Fruit fly (Drosophila melanogaster) whole organism, embryonic: ENCODE results near the gene CG15814.

Source experiments
- Bdp1 ChIP-seq: fragments of 200-800 bp; sonication (Bioruptor generic); optimal IDR thresholded peaks from 3 replicates; lab custom pipeline; 2016; ENCODE audit warnings: missing biosample characterization, missing genetic modification characterization
- CG12104 ChIP-seq: fragments of 200-800 bp; sonication (Bioruptor generic); optimal IDR thresholded peaks from 3 replicates; lab custom pipeline; 2016; ENCODE audit warnings: missing biosample characterization, missing genetic modification characterization
- CG12744 ChIP-seq: fragments of 200-800 bp; sonication (Bioruptor generic); optimal IDR thresholded peaks from 2 replicates; lab custom pipeline; 2016; ENCODE audit warnings: missing biosample characterization, missing genetic modification characterization
- CG12769 ChIP-seq: fragments of 200-800 bp; sonication (Bioruptor generic); optimal IDR thresholded peaks from 2 replicates; lab custom pipeline; 2019; ENCODE audit warnings: missing biosample characterization, mild to moderate bottlenecking, missing genetic modification characterization, moderate library complexity
- CG15269 ChIP-seq: fragments of 200-800 bp; sonication (Bioruptor generic); optimal IDR thresholded peaks from 2 replicates; lab custom pipeline; 2018; ENCODE audit warnings: missing biosample characterization, mild to moderate bottlenecking, missing genetic modification characterization, moderate library complexity
- CG15479 ChIP-seq: fragments of 200-800 bp; sonication (Bioruptor generic); optimal IDR thresholded peaks from 3 replicates; lab custom pipeline; 2019; ENCODE audit warnings: missing biosample characterization, mild to moderate bottlenecking, missing genetic modification characterization, moderate library complexity
- CG18262 ChIP-seq: fragments of 200-800 bp; optimal IDR thresholded peaks from 3 replicates; lab custom pipeline; 2019; ENCODE audit warnings: missing biosample characterization, mild to moderate bottlenecking, missing genetic modification characterization, moderate library complexity
- CG1832 ChIP-seq: fragments of 200-800 bp; sonication (Bioruptor generic); optimal IDR thresholded peaks from 2 replicates; lab custom pipeline; 2017; ENCODE audit warnings: missing biosample characterization, mild to moderate bottlenecking, missing genetic modification characterization, inconsistent platforms
- CG2120 ChIP-seq: fragments of 200-800 bp; sonication (Bioruptor generic); optimal IDR thresholded peaks from 3 replicates; lab custom pipeline; 2016; ENCODE audit warnings: missing biosample characterization, missing genetic modification characterization
- CG32772 ChIP-seq: fragments of 200-800 bp; sonication (Bioruptor generic); IDR thresholded peaks from 2 replicates; pipeline ENCODE4 v1.3.6; 2022; ENCODE audit warnings: missing biosample characterization, missing genetic modification characterization
- CG33213 ChIP-seq: fragments of 200-800 bp; sonication (Bioruptor generic); optimal IDR thresholded peaks from 3 replicates; lab custom pipeline; 2016; ENCODE audit warnings: missing biosample characterization, missing genetic modification characterization
- CG6175 ChIP-seq: fragments of 200-800 bp; sonication (Bioruptor generic); IDR thresholded peaks from 3 replicates; pipeline ENCODE4 v1.3.6; 2022; ENCODE audit warnings: missing biosample characterization, missing genetic modification characterization
- CG6854 ChIP-seq: fragments of 200-800 bp; sonication (Bioruptor generic); optimal IDR thresholded peaks from 3 replicates; lab custom pipeline; 2017; ENCODE audit warnings: missing biosample characterization, mild to moderate bottlenecking, missing genetic modification characterization
- CG8924 ChIP-seq: fragments of 200-800 bp; optimal IDR thresholded peaks from 3 replicates; lab custom pipeline; 2019; ENCODE audit warnings: missing biosample characterization, mild to moderate bottlenecking, missing genetic modification characterization, moderate library complexity
- Deaf1 ChIP-seq: fragments of 200-800 bp; optimal IDR thresholded peaks from 3 replicates; lab custom pipeline; 2019; ENCODE audit warnings: missing biosample characterization, mild to moderate bottlenecking, missing genetic modification characterization, moderate library complexity
- Dfd ChIP-seq, 2 experiments: fragments of >200 bp; optimal IDR thresholded peaks; 2 replicates each; lab custom pipeline; 2017; ENCODE audit warnings: missing biosample characterization in 2 of 2, missing genetic modification characterization in 2 of 2
- Dref ChIP-seq: fragments of 200-800 bp; sonication (Bioruptor generic); IDR thresholded peaks from 2 replicates; pipeline ENCODE4 v1.3.6; 2022; ENCODE audit warnings: missing biosample characterization, missing genetic modification characterization
- ERR ChIP-seq: fragments of 200-800 bp; sonication (Bioruptor generic); optimal IDR thresholded peaks from 2 replicates; lab custom pipeline; 2016; ENCODE audit warnings: missing biosample characterization, missing genetic modification characterization
- Fer1 ChIP-seq: fragments of 200-800 bp; sonication (Bioruptor generic); optimal IDR thresholded peaks from 2 replicates; lab custom pipeline; 2017; ENCODE audit warnings: missing biosample characterization, mild to moderate bottlenecking, missing genetic modification characterization
- Fer3 ChIP-seq: fragments of 200-800 bp; sonication (Bioruptor generic); optimal IDR thresholded peaks from 2 replicates; lab custom pipeline; 2018; ENCODE audit warnings: missing biosample characterization, mild to moderate bottlenecking, missing genetic modification characterization, moderate library complexity
- HLH4C ChIP-seq: fragments of 200-800 bp; sonication (Bioruptor generic); IDR thresholded peaks from 3 replicates; pipeline ENCODE4 v1.3.6; 2022; ENCODE audit warnings: missing biosample characterization, missing genetic modification characterization; ENCODE audit not compliant: partially characterized antibody
- MBD-R2 ChIP-seq: fragments of 200-800 bp; sonication (Bioruptor generic); IDR thresholded peaks from 2 replicates; pipeline ENCODE4 v1.3.6; 2022; ENCODE audit warnings: missing biosample characterization, missing genetic modification characterization
- MESR4 ChIP-seq: fragments of 200-800 bp; sonication (Bioruptor generic); optimal IDR thresholded peaks from 2 replicates; lab custom pipeline; 2018; ENCODE audit warnings: missing biosample characterization, mild to moderate bottlenecking, missing genetic modification characterization, moderate library complexity
- Med ChIP-seq: fragments of 200-800 bp; sonication (Bioruptor generic); peaks from one replicate; lab custom pipeline; 2016; ENCODE audit warnings: missing biosample characterization, missing genetic modification characterization, mild to moderate bottlenecking, inconsistent platforms, moderate library complexity
- Nf-YC ChIP-seq: fragments of 200-800 bp; optimal IDR thresholded peaks from 3 replicates; lab custom pipeline; 2019; ENCODE audit warnings: missing biosample characterization, mild to moderate bottlenecking, missing genetic modification characterization, moderate library complexity
- Opbp ChIP-seq: fragments of 200-800 bp; sonication (Bioruptor generic); IDR thresholded peaks from 3 replicates; pipeline ENCODE4 v1.3.6; 2022; ENCODE audit warnings: missing biosample characterization, missing genetic modification characterization; ENCODE audit not compliant: partially characterized antibody
- Rx ChIP-seq: fragments of 200-800 bp; sonication (Bioruptor generic); IDR thresholded peaks from 2 replicates; pipeline ENCODE4 v1.3.6; 2022; ENCODE audit warnings: missing biosample characterization, missing genetic modification characterization
- Side ChIP-seq: fragments of 200-800 bp; sonication (Bioruptor generic); optimal IDR thresholded peaks from 2 replicates; lab custom pipeline; 2016; ENCODE audit warnings: missing biosample characterization, missing genetic modification characterization
- Sox102F ChIP-seq: fragments of 200-800 bp; sonication (Bioruptor generic); optimal IDR thresholded peaks from 2 replicates; lab custom pipeline; 2018; ENCODE audit warnings: missing biosample characterization, mild to moderate bottlenecking, missing genetic modification characterization, moderate library complexity
- Trl ChIP-seq, 3 experiments: fragments of >200 bp in 2 of 3; fragments of 200-800 bp in 1 of 3; sonication (Bioruptor generic) in 1 of 3; optimal IDR thresholded peaks; 2 replicates in 1 of 3; 3 replicates in 2 of 3; lab custom pipeline; 2016 to 2017; ENCODE audit warnings: missing biosample characterization in 1 of 3, missing genetic modification characterization in 1 of 3
- bigmax ChIP-seq: fragments of 200-800 bp; sonication (Bioruptor generic); optimal IDR thresholded peaks from 2 replicates; lab custom pipeline; 2018; ENCODE audit warnings: missing biosample characterization, mild to moderate bottlenecking, missing genetic modification characterization
- bsh ChIP-seq, 2 experiments: fragments of 200-800 bp; sonication (Bioruptor generic); optimal IDR thresholded peaks; 2 replicates each; lab custom pipeline; 2017 to 2018; ENCODE audit warnings: mild to moderate bottlenecking in 2 of 2, missing biosample characterization in 2 of 2, missing genetic modification characterization in 2 of 2, moderate library complexity in 1 of 2
- btn ChIP-seq: fragments of 200-800 bp; sonication (Bioruptor generic); optimal IDR thresholded peaks from 2 replicates; lab custom pipeline; 2016; ENCODE audit warnings: missing biosample characterization, missing genetic modification characterization
- corto ChIP-seq: fragments of 200-800 bp; sonication (Bioruptor generic); optimal IDR thresholded peaks from 2 replicates; lab custom pipeline; 2016; ENCODE audit warnings: missing biosample characterization, mild to moderate bottlenecking, missing genetic modification characterization, moderate library complexity
- crol ChIP-seq: fragments of 200-800 bp; sonication (Bioruptor generic); IDR thresholded peaks from 2 replicates; pipeline ENCODE4 v1.3.6; 2022; ENCODE audit warnings: missing biosample characterization, missing genetic modification characterization
- dan ChIP-seq: fragments of 200-800 bp; sonication (Bioruptor generic); IDR thresholded peaks from 2 replicates; pipeline ENCODE4 v1.3.6; 2022; ENCODE audit warnings: missing biosample characterization, missing genetic modification characterization
- eyg ChIP-seq: fragments of 200-800 bp; sonication (Bioruptor generic); optimal IDR thresholded peaks from 3 replicates; lab custom pipeline; 2016; ENCODE audit warnings: missing biosample characterization, missing genetic modification characterization
- insv ChIP-seq, 2 experiments: fragments of 200-800 bp; sonication (Bioruptor generic); optimal IDR thresholded peaks; 3 replicates each; lab custom pipeline; 2016 to 2018; ENCODE audit warnings: missing biosample characterization in 2 of 2, missing genetic modification characterization in 2 of 2
- lab ChIP-seq: fragments of 200-800 bp; sonication (Bioruptor generic); optimal IDR thresholded peaks from 3 replicates; lab custom pipeline; 2017; ENCODE audit warnings: missing biosample characterization, missing genetic modification characterization, mild to moderate bottlenecking, moderate library complexity, missing genetic modification reagents
- oc ChIP-seq: fragments of 200-800 bp; sonication (Bioruptor generic); optimal IDR thresholded peaks from 2 replicates; lab custom pipeline; 2018; ENCODE audit warnings: missing biosample characterization, mild to moderate bottlenecking, missing genetic modification characterization, moderate library complexity
- onecut ChIP-seq: fragments of 200-800 bp; sonication (Bioruptor generic); IDR thresholded peaks from 2 replicates; pipeline ENCODE4 v1.3.6; 2022; ENCODE audit warnings: missing biosample characterization, missing genetic modification characterization
- pfk ChIP-seq: fragments of 200-800 bp; sonication (Bioruptor generic); optimal IDR thresholded peaks from 2 replicates; lab custom pipeline; 2018; ENCODE audit warnings: missing biosample characterization, mild to moderate bottlenecking, missing genetic modification characterization, moderate library complexity
- pita ChIP-seq: fragments of 200-800 bp; sonication (Bioruptor generic); optimal IDR thresholded peaks from 2 replicates; lab custom pipeline; 2017; ENCODE audit warnings: missing biosample characterization, mild to moderate bottlenecking, missing genetic modification characterization
- row ChIP-seq: fragments of 200-800 bp; sonication (Bioruptor generic); IDR thresholded peaks from 3 replicates; pipeline ENCODE4 v1.3.6; 2022; ENCODE audit warnings: missing biosample characterization, missing genetic modification characterization
- sd ChIP-seq: fragments of 200-800 bp; sonication (Bioruptor generic); optimal IDR thresholded peaks from 3 replicates; lab custom pipeline; 2018; ENCODE audit warnings: missing biosample characterization, mild to moderate bottlenecking, missing genetic modification characterization, moderate library complexity
- sqz ChIP-seq: fragments of 200-800 bp; sonication (Bioruptor generic); optimal IDR thresholded peaks from 3 replicates; lab custom pipeline; 2018; ENCODE audit warnings: missing biosample characterization, mild to moderate bottlenecking, missing genetic modification characterization
- tap ChIP-seq: fragments of 200-800 bp; optimal IDR thresholded peaks from 3 replicates; lab custom pipeline; 2019; ENCODE audit warnings: missing biosample characterization, mild to moderate bottlenecking, missing genetic modification characterization, moderate library complexity
- twi ChIP-seq: fragments of 200-800 bp; optimal IDR thresholded peaks from 2 replicates; lab custom pipeline; 2019; ENCODE audit warnings: missing biosample characterization, mild to moderate bottlenecking, missing genetic modification characterization, moderate library complexity
- zfh1 ChIP-seq: fragments of 200-800 bp; sonication (Bioruptor generic); IDR thresholded peaks from 3 replicates; pipeline ENCODE4 v1.3.6; 2022; ENCODE audit warnings: missing biosample characterization, missing genetic modification characterization

The CG15814 gene

dm6 chrX:17886449-17887207, 36.5 kb upstream of the CG15814 start (continued):
- TF ChIP-seq insv (GFP tag; optimal IDR thresholded peaks at IDR 0.05; lab: Kevin White, UChicago) (peak in 1 of 2 experiments; percentile 90), CG33213 (no peak), bsh (GFP tag; optimal IDR thresholded peaks at IDR 0.05; lab: Kevin White, UChicago) (peak in 1 of 2 experiments; percentile 81), twi (peak; percentile 70), Fer1 (peak; percentile 13), CG6175 (peak; percentile 86), crol (GFP tag; lab: Robert Waterston, UW) (peak; percentile 23; the same call in 1 of the 2 replicates), Fer3 (tag; lab: Kevin White, UChicago) (no peak), Med (GFP tag; lab: Kevin White, UChicago) (peak; percentile 78), CG12769 (tag; lab: Kevin White, UChicago) (peak; percentile 35), CG12104 (GFP tag; lab: Kevin White, UChicago) (no peak), sqz (peak; percentile 99), lab (GFP tag; lab: Kevin White, UChicago) (no peak), Sox102F (GFP tag; lab: Kevin White, UChicago) (no peak), Nf-YC (peak; percentile 15), CG15269 (tag; lab: Kevin White, UChicago) (no peak), CG2120 (GFP tag; lab: Kevin White, UChicago) (no peak), MBD-R2 (GFP tag; lab: Robert Waterston, UW) (peak; percentile 22; the same call in 1 of the 2 replicates), Side (GFP tag; lab: Kevin White, UChicago) (no peak), oc (peak; percentile 5), eyg (GFP tag; lab: Kevin White, UChicago) (no peak), btn (GFP tag; lab: Kevin White, UChicago) (no peak), row (GFP tag; lab: Robert Waterston, UW) (no peak), Trl (optimal IDR thresholded peaks at IDR 0.05; lab: Kevin White, UChicago) (peak; percentile 52 to 87), Trl (GFP tag; optimal IDR thresholded peaks at IDR 0.05; lab: Kevin White, UChicago) (peak; percentile 18), CG1832 (peak; percentile 48), onecut (no peak), Dfd (GFP tag; optimal IDR thresholded peaks at IDR 0.05; lab: Kevin White, UChicago) (no peak), pfk (GFP tag; lab: Kevin White, UChicago) (no peak), CG32772 (0 out of 2 replicates have a peak, but pooled peaks have one; percentile 36), Rx (no peak), zfh1 (no peak), HLH4C (GFP tag; lab: Robert Waterston, UW) (no peak), Dref (GFP tag; lab: Robert Waterston, UW) (no peak), CG12744 (no peak), bigmax (peak; percentile 79), Bdp1 (GFP tag; lab: Kevin White, UChicago) (no peak), CG8924 (peak; percentile 71), pita (GFP tag; lab: Kevin White, UChicago) (no peak), ERR (GFP tag; lab: Kevin White, UChicago) (no peak), dan (GFP tag; lab: Robert Waterston, UW) (no peak), CG18262 (tag; lab: Kevin White, UChicago) (no peak), tap (tag; lab: Kevin White, UChicago) (no peak), CG6854 (GFP tag; lab: Kevin White, UChicago) (peak; percentile 5), sd (tag; lab: Kevin White, UChicago) (peak; percentile 11), Opbp (GFP tag; lab: Robert Waterston, UW) (no peak), corto (GFP tag; lab: Kevin White, UChicago) (peak; percentile 61), Deaf1 (tag; lab: Kevin White, UChicago) (no peak), CG15479 (GFP tag; lab: Kevin White, UChicago) (no peak), MESR4 (GFP tag; lab: Kevin White, UChicago) (peak; percentile 73)
